Worm (Caenorhabditis elegans): ENCODE measurements around the gene K02B2.6.
A peak's percentile ranks its signal among the peaks of the same experiment; 100 is the strongest.

The K02B2.6 gene

DNA sequence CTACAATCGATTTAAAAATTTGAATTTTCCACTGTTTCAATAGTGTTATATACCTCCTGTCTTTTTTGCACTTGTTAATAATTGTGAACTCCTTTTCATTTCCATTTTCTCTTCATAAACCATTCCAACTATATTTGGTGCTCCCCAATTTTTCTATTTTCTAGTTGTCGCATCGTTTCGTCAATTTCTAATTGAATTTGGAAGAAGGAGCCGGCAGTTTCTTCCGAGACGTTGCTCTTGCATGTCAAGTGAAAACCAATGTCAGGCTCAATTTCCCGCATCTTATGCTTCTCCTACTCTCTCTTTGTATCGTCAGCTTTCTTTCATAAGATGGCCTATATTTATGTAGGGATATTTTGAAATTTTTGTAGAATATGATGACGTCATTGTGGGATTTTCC, 34.3 kb downstream of the K02B2.6 start:
- TF ChIP-seq unc-62 (GFP tag; optimal IDR thresholded peaks at IDR 0.05 in 1 of 2) (peak in 1 of 2 experiments; percentile 54), unc-62 (tag; optimal IDR thresholded peaks at IDR 0.05) (no peak), ZK546.5 (tag; optimal IDR thresholded peaks at IDR 0.05) (no peak), ces-1 (GFP tag; optimal IDR thresholded peaks at IDR 0.05) (peak; percentile 51)

DNA sequence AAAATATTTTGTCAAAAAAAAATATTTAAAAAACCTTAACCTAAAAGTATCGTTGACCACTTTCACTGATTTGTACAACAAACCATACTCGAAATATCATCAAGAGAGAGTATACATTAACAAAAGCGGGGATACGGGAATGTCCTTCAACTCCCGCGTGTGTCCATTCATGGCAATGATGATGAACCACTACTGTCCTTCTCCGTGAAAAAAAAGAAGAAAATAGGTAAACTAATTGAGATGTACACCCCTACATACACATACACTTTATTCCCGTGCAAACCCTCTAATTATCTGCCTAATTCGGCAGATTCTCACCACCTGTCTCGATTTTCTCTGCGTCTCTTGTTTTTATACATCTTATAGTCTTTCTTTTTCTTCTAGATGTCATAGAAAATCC, 35.4 kb downstream of the K02B2.6 start:
- no peak for TF ChIP-seq hlh-30 (tag; optimal IDR thresholded peaks at IDR 0.05; ENCODE audit: insufficient read depth)
- peak; percentile 8 for TF ChIP-seq nhr-28 (tag; optimal IDR thresholded peaks at IDR 0.05)
- peak; percentile 85 for TF ChIP-seq aha-1 (tag)
- peak; percentile 44 for TF ChIP-seq mxl-3 (GFP tag; optimal IDR thresholded peaks at IDR 0.05)

DNA sequence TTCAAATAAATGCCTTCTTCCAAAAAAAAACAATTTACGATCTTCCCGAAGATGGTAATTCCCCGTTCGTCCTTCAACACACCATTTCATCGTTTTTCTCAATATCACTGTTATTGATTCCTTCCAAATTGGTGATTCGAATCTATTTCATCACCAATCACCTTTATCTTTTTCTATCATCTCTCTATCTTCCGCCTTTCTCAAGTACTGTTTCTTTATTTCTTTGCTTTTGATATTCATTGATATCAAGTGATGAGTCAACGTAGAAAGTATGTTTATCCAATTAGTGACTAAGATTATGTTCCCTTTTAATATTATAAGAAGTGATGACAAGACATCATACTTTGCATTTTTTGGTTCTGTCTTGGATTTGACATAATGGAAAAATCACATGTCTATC, 37.8 kb downstream of the K02B2.6 start:
- TF ChIP-seq pqm-1 (tag; optimal IDR thresholded peaks at IDR 0.05) (no peak), zfp-2 (tag; optimal IDR thresholded peaks at IDR 0.05) (no peak), snpc-1.2 (GFP tag; IDR thresholded peaks at IDR 0.05) (no peak), daf-19 (GFP tag; conservative IDR thresholded peaks at IDR 0.05) (no peak)

DNA sequence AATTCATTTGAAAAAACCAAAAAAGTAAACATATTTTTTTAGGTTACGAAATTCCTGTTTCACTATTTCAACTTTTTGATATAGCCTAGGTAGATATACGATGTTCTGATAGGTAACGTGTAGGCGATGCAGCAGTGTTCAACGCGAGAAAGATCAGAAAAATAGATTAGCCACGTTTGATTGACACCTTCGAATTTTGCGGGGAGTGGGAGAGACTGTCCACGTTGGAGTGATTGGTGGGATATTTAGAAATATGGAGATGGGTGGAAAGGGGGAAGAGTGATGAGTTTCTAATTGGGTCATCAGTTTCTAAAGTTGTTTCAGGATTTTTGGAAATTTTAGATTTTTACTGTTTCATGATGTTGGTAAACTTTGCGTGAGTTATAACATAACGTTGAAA, 39.0 kb downstream of the K02B2.6 start:
- TF ChIP-seq ctbp-1 (GFP tag; IDR thresholded peaks at IDR 0.05) (no peak), unc-62 (GFP tag; optimal IDR thresholded peaks at IDR 0.05 in 1 of 2) (peak in 1 of 2 experiments; percentile 90), unc-62 (tag; optimal IDR thresholded peaks at IDR 0.05) (no peak)

DNA sequence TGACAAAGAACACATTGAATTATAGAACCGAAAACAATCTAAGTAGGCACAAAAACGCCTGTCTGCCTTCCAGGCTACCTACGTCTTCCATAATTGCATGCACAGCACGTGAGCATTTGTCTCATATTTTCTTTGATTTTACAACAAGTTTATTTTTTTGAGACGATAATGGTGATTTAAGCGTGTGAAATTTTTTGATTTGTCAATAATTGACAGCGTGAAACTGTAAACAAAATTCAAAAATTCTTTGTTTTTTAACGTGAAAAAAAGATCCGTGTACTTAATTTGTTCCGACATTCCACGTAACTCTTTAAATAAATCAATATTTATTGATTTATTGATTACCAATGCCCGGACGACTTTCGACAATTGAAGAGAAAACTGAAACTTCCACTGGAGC, 45.0 kb downstream of the K02B2.6 start, which contains the start of gene dhhc-13:
Gene dhhc-13, plus strand, starts transcription at position 301 of the 400 bp plus-strand sequence.
- TF ChIP-seq ceh-28 (tag; optimal IDR thresholded peaks at IDR 0.05): peak; percentile 71
- no peak for TF ChIP-seq lin-39 (tag; optimal IDR thresholded peaks at IDR 0.05)

DNA sequence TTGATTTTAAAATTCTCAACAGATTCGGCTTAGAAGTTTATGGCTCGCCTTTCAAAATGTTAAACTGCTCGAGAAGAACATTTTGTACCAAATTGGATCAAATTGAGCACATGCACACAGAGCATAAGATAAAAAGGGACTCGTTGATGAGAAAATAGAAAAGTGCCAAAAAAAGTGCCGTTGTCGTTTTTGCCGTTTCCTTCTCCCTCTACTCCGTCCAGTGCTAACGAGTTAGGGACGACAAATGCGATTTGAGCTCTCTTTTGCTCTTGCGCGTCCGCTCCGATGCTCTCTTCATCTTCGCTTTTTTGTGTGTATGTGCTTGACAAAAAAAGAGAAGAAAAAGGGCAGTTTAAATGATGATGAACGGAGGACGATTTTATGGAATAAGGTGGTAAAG, 46.9 kb downstream of the K02B2.6 start:
- TF ChIP-seq cey-2 (tag; optimal IDR thresholded peaks at IDR 0.05; ENCODE audit: borderline replicate concordance, insufficient read depth) (no peak), aha-1 (tag) (peak; percentile 66), ztf-11 (tag; optimal IDR thresholded peaks at IDR 0.05) (no peak), pha-4 (GFP tag; IDR thresholded peaks at IDR 0.05) (no peak), pha-4 (tag; optimal IDR thresholded peaks at IDR 0.05) (no peak), T26A8.4 (GFP tag; IDR thresholded peaks at IDR 0.05) (no peak), lin-1 (GFP tag; IDR thresholded peaks at IDR 0.05) (no peak), spr-1 (tag; optimal IDR thresholded peaks at IDR 0.05) (no peak), fkh-10 (GFP tag; optimal IDR thresholded peaks at IDR 0.05) (peak; percentile 90), nhr-10 (tag; optimal IDR thresholded peaks at IDR 0.05) (no peak), ces-1 (GFP tag; optimal IDR thresholded peaks at IDR 0.05) (peak; percentile 64), lin-39 (tag; optimal IDR thresholded peaks at IDR 0.05) (no peak), nhr-111 (GFP tag; optimal IDR thresholded peaks at IDR 0.05) (no peak), ceh-28 (tag; optimal IDR thresholded peaks at IDR 0.05) (no peak), D1046.2 (GFP tag; IDR thresholded peaks at IDR 0.05) (no peak)
